Worm (Caenorhabditis elegans) whole organism, young adult: ENCODE measurements around the gene emb-30.

Experiments
- atf-7 ChIP-seq: sonication (generic microtip); optimal IDR thresholded peaks from 2 replicates; lab custom pipeline; 2017; ENCODE audit warnings: mild to moderate bottlenecking, missing genetic modification characterization, missing compliant biosample characterization
- lsl-1 ChIP-seq: fragments of 200-800 bp; sonication (Bioruptor generic); optimal IDR thresholded peaks from 2 replicates; lab custom pipeline; 2018; ENCODE audit warnings: mild to moderate bottlenecking, missing genetic modification characterization, moderate library complexity, missing compliant biosample characterization
- pha-4 ChIP-seq: fragments of 150-350 bp; sonication (generic microtip); optimal IDR thresholded peaks from 2 replicates; lab custom pipeline; 2014; ENCODE audit warnings: missing biosample characterization, missing genetic modification reagents, missing genetic modification characterization
- sea-2 ChIP-seq: fragments of 200-800 bp; sonication (Bioruptor generic); IDR thresholded peaks from 2 replicates; pipeline ENCODE4 v1.3.6; 2022; ENCODE audit warnings: missing genetic modification characterization, missing compliant biosample characterization
- tbx-9 ChIP-seq: sonication (generic microtip); optimal IDR thresholded peaks from 2 replicates; lab custom pipeline; 2016; ENCODE audit warnings: borderline replicate concordance, missing genetic modification characterization, inconsistent platforms, missing compliant biosample characterization
- unc-130 ChIP-seq: sonication (generic microtip); optimal IDR thresholded peaks from 2 replicates; lab custom pipeline; 2016; ENCODE audit warnings: missing genetic modification reagents, missing genetic modification characterization, missing compliant biosample characterization
- unc-62 ChIP-seq: fragments of 150-350 bp; optimal IDR thresholded peaks from 2 replicates; lab custom pipeline; 2014; ENCODE audit warnings: missing biosample characterization, missing genetic modification reagents, missing genetic modification characterization

ce11 chrIII:9439399-9439798 lies 1.9 kb downstream of the emb-30 start, which contains the start of gene F54C8.1:
- no peak for TF ChIP-seq atf-7 (tag; lab: Kevin White, UChicago)
- no peak for TF ChIP-seq pha-4
- no peak for TF ChIP-seq sea-2 (GFP tag; lab: Robert Waterston, UW)
- TF ChIP-seq lsl-1 (GFP tag; lab: Kevin White, UChicago): no peak
- no peak for TF ChIP-seq unc-62
- TF ChIP-seq tbx-9 (tag; lab: Kevin White, UChicago): no peak
- TF ChIP-seq unc-130 (GFP tag; lab: Kevin White, UChicago): no peak
